Fruit fly (Drosophila melanogaster): ENCODE results near the gene Ip259.

The Ip259 gene

dm6 chr2L:10430802-10431476, 22.8 kb downstream of the Ip259 start, which contains the start of the genes Bug22 and TfIIB (continued):
- peak; percentile 55; the same call in 2 of the 4 replicates for TF ChIP-seq Dll (GFP tag; IDR thresholded peaks at IDR 0.05; ENCODE audit: partially characterized antibody)
- no peak for TF ChIP-seq Scr (GFP tag; IDR thresholded peaks at IDR 0.05; ENCODE audit: partially characterized antibody)
- peak; percentile 84 for TF ChIP-seq vvl (GFP tag; IDR thresholded peaks at IDR 0.05)
- 0 out of 2 replicates have a peak, but pooled peaks have one; percentile 12 for TF ChIP-seq E2f1 (GFP tag; IDR thresholded peaks at IDR 0.05)
- peak; percentile 62 for TF ChIP-seq nom (GFP tag; optimal IDR thresholded peaks at IDR 0.05)
- TF ChIP-seq CG18764 (GFP tag; optimal IDR thresholded peaks at IDR 0.05) = peak; percentile 62
- no peak for TF ChIP-seq CG9215 (GFP tag; IDR thresholded peaks at IDR 0.05)
- TF ChIP-seq CG31441 (GFP tag; IDR thresholded peaks at IDR 0.05) = peak; percentile 79
- TF ChIP-seq bbx (GFP tag; IDR thresholded peaks at IDR 0.05; ENCODE audit: partially characterized antibody) = 0 out of 2 replicates have a peak, but pooled peaks have one; percentile 15
- TF ChIP-seq CG15601 (tag; optimal IDR thresholded peaks at IDR 0.05) = peak; percentile 61
- no peak for TF ChIP-seq tna (GFP tag; IDR thresholded peaks at IDR 0.05; ENCODE audit: partially characterized antibody)
- TF ChIP-seq B-H1 (GFP tag; IDR thresholded peaks at IDR 0.05) = peak; percentile 43; the same call in 1 of the 3 replicates
- peak; percentile 85 for TF ChIP-seq CG6689 (GFP tag; IDR thresholded peaks at IDR 0.05)
- no peak for TF ChIP-seq so (GFP tag; IDR thresholded peaks at IDR 0.05)
- peak; percentile 60 for TF ChIP-seq CG12104 (GFP tag; optimal IDR thresholded peaks at IDR 0.05)
- TF ChIP-seq ems (GFP tag; optimal IDR thresholded peaks at IDR 0.05) = peak; percentile 52
- peak; percentile 86 for TF ChIP-seq lilli (GFP tag; optimal IDR thresholded peaks at IDR 0.05)
- no peak for TF ChIP-seq CG14050 (GFP tag; IDR thresholded peaks at IDR 0.05)
- TF ChIP-seq gsb (GFP tag; IDR thresholded peaks at IDR 0.05) = 0 out of 2 replicates have a peak, but pooled peaks have one; percentile 30
- peak; percentile 77 for TF ChIP-seq CG2712 (tag; optimal IDR thresholded peaks at IDR 0.05)
- peak; percentile 99 for TF ChIP-seq CG4820 (GFP tag; optimal IDR thresholded peaks at IDR 0.05)
- peak; percentile 70 for TF ChIP-seq Ets97D (GFP tag; optimal IDR thresholded peaks at IDR 0.05)
- TF ChIP-seq oc (tag; optimal IDR thresholded peaks at IDR 0.05) = no peak
- TF ChIP-seq caup (GFP tag; optimal IDR thresholded peaks at IDR 0.05; ENCODE audit: severe bottlenecking) = no peak
- TF ChIP-seq rib (GFP tag; IDR thresholded peaks at IDR 0.05) = peak; percentile 79
- no peak for TF ChIP-seq Lim3 (GFP tag; IDR thresholded peaks at IDR 0.05)
- peak; percentile 43 for TF ChIP-seq pnt (GFP tag; optimal IDR thresholded peaks at IDR 0.05)
- peak; percentile 86 for TF ChIP-seq CG2120 (GFP tag; optimal IDR thresholded peaks at IDR 0.05)
- peak; percentile 48 for TF ChIP-seq scrt (GFP tag; optimal IDR thresholded peaks at IDR 0.05)
- TF ChIP-seq sd (tag; optimal IDR thresholded peaks at IDR 0.05) = no peak
- TF ChIP-seq Ets65A (GFP tag) = peak; percentile 94
- TF ChIP-seq CG30020 (tag; optimal IDR thresholded peaks at IDR 0.05) = peak; percentile 98
- TF ChIP-seq CG15269 (tag; optimal IDR thresholded peaks at IDR 0.05) = no peak
- peak; percentile 85 for TF ChIP-seq gem (tag; optimal IDR thresholded peaks at IDR 0.05)
- peak; percentile 53 for TF ChIP-seq Atf-2 (GFP tag; optimal IDR thresholded peaks at IDR 0.05)
- peak; percentile 62 for TF ChIP-seq CG13296 (GFP tag; optimal IDR thresholded peaks at IDR 0.05)
- TF ChIP-seq br (optimal IDR thresholded peaks at IDR 0.05) = no peak
- TF ChIP-seq CG18011 (GFP tag; optimal IDR thresholded peaks at IDR 0.05) = peak; percentile 61
- TF ChIP-seq CG2875 (GFP tag; optimal IDR thresholded peaks at IDR 0.05) = no peak
- peak; percentile 66 for TF ChIP-seq CG7786 (GFP tag; optimal IDR thresholded peaks at IDR 0.05)
- TF ChIP-seq ase (GFP tag; IDR thresholded peaks at IDR 0.05) = no peak; the same call in 2 of the 3 replicates
- TF ChIP-seq H2.0 (GFP tag; IDR thresholded peaks at IDR 0.05) = peak; percentile 64
- TF ChIP-seq CG5245 (GFP tag; optimal IDR thresholded peaks at IDR 0.05) = peak; percentile 67
- TF ChIP-seq dan (GFP tag; IDR thresholded peaks at IDR 0.05) = no peak
- TF ChIP-seq CG7271 (tag; optimal IDR thresholded peaks at IDR 0.05) = peak; percentile 6
- peak; percentile 99 for TF ChIP-seq CG1603 (tag; optimal IDR thresholded peaks at IDR 0.05)
- TF ChIP-seq HLH3B (GFP tag; IDR thresholded peaks at IDR 0.05) = peak; percentile 58
- TF ChIP-seq BtbVII (GFP tag; optimal IDR thresholded peaks at IDR 0.05) = peak; percentile 56
- no peak for TF ChIP-seq CG4707 (GFP tag; optimal IDR thresholded peaks at IDR 0.05)
- no peak for TF ChIP-seq CG11504 (tag; optimal IDR thresholded peaks at IDR 0.05)
